Worm (Caenorhabditis elegans): ENCODE results near the gene T12G3.11.

DNA sequence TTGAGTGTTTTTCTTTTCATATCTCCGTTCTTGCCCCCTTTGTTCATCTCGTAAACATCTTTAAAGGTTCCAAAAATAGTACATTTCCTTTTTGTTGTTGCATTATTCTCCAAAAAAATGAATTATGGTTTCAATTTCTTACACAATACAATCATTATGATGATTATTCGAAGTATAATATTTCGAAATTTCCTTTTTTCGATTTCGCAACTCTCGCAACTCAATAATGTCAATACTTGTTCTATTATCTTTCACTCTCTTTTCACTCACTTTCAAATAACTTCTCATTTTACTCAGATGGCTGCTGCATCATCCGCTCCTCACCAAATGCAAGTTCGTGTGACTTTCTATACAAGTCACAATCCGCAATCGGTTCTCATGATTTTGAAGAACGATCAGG lies 4.4 kb upstream of the T12G3.11 start, which contains the start of gene sqst-1:
- TF ChIP-seq nhr-10 (tag; optimal IDR thresholded peaks at IDR 0.05): no peak
- no peak for TF ChIP-seq pqm-1 (tag; optimal IDR thresholded peaks at IDR 0.05)
- no peak for TF ChIP-seq lim-7 (GFP tag; IDR thresholded peaks at IDR 0.05)
- TF ChIP-seq zag-1 (tag; optimal IDR thresholded peaks at IDR 0.05): no peak
- TF ChIP-seq unc-130 (GFP tag; optimal IDR thresholded peaks at IDR 0.05): no peak
- TF ChIP-seq nhr-11 (tag; optimal IDR thresholded peaks at IDR 0.05): no peak
- no peak for TF ChIP-seq D1046.2 (GFP tag; IDR thresholded peaks at IDR 0.05)
- no peak for TF ChIP-seq spr-3 (GFP tag; optimal IDR thresholded peaks at IDR 0.05)
- no peak for TF ChIP-seq nhr-42 (GFP tag; IDR thresholded peaks at IDR 0.05)
- TF ChIP-seq lin-13 (GFP tag; optimal IDR thresholded peaks at IDR 0.05): no peak
- no peak for TF ChIP-seq lin-39 (tag; optimal IDR thresholded peaks at IDR 0.05)
- no peak for TF ChIP-seq fkh-10 (GFP tag; optimal IDR thresholded peaks at IDR 0.05)
- TF ChIP-seq nhr-28 (tag; optimal IDR thresholded peaks at IDR 0.05): no peak

Measured in whole organism, L4 larva.